Fruit fly (Drosophila melanogaster): ENCODE data around the gene jigr1.

The jigr1 gene

dm6 chr3R:25630541-25630940 is 7.1 kb upstream of the jigr1 start (continued):
- 0 out of 2 replicates have a peak, but pooled peaks have one; percentile 16 for TF ChIP-seq ttk (GFP tag; IDR thresholded peaks at IDR 0.05)
- peak; percentile 53 for TF ChIP-seq PHDP (tag; optimal IDR thresholded peaks at IDR 0.05)
- TF ChIP-seq CG7839 (tag; optimal IDR thresholded peaks at IDR 0.05), result peak; percentile 61
- peak; percentile 38 for TF ChIP-seq vvl (GFP tag; IDR thresholded peaks at IDR 0.05)
- TF ChIP-seq row (GFP tag; IDR thresholded peaks at IDR 0.05), result peak; percentile 55
- peak; percentile 48 for TF ChIP-seq grau (tag; optimal IDR thresholded peaks at IDR 0.05)
- peak; percentile 42; the same call in 1 of the 2 replicates for TF ChIP-seq CG31441 (GFP tag; IDR thresholded peaks at IDR 0.05)
- TF ChIP-seq bsh (GFP tag; optimal IDR thresholded peaks at IDR 0.05), result peak in 1 of 2 experiments; percentile 55
- peak; percentile 16 for TF ChIP-seq CG8388 (GFP tag; optimal IDR thresholded peaks at IDR 0.05)
- TF ChIP-seq CG12299 (tag; optimal IDR thresholded peaks at IDR 0.05), result peak; percentile 14
- TF ChIP-seq fd96Cb (tag; optimal IDR thresholded peaks at IDR 0.05), result peak; percentile 27

- TF ChIP-seq D19A (tag; optimal IDR thresholded peaks at IDR 0.05), result peak; percentile 58
- no peak for TF ChIP-seq GATAe (GFP tag; conservative IDR thresholded peaks at IDR 0.05)
- peak; percentile 77 for TF ChIP-seq CG32772 (GFP tag; IDR thresholded peaks at IDR 0.05)
- no peak for TF ChIP-seq disco-r (GFP tag; optimal IDR thresholded peaks at IDR 0.05)
- TF ChIP-seq Awh (GFP tag; IDR thresholded peaks at IDR 0.05), result peak; percentile 75
- TF ChIP-seq MBD-R2 (GFP tag; IDR thresholded peaks at IDR 0.05), result peak; percentile 34; the same call in 1 of the 2 replicates
- TF ChIP-seq HLH3B (GFP tag; IDR thresholded peaks at IDR 0.05), result peak; percentile 73
- peak; percentile 56 for TF ChIP-seq CG13296 (GFP tag; optimal IDR thresholded peaks at IDR 0.05)
- peak; percentile 72 for TF ChIP-seq PHDP (tag; optimal IDR thresholded peaks at IDR 0.05)
- no peak for TF ChIP-seq amos (GFP tag; IDR thresholded peaks at IDR 0.05; ENCODE audit: partially characterized antibody)
- TF ChIP-seq CG12104 (GFP tag; optimal IDR thresholded peaks at IDR 0.05), result peak; percentile 50
- peak; percentile 57 for TF ChIP-seq Dek (tag; optimal IDR thresholded peaks at IDR 0.05)
- peak; percentile 56 for TF ChIP-seq CG5180 (GFP tag; optimal IDR thresholded peaks at IDR 0.05)
- no peak for TF ChIP-seq lov (optimal IDR thresholded peaks at IDR 0.05)
- no peak for TF ChIP-seq lov (GFP tag; IDR thresholded peaks at IDR 0.05)
- TF ChIP-seq CG6272 (GFP tag; IDR thresholded peaks at IDR 0.05), result peak; percentile 76
- TF ChIP-seq slbo (GFP tag; IDR thresholded peaks at IDR 0.05), result peak; percentile 80
- peak; percentile 53 for TF ChIP-seq CG4730 (GFP tag; IDR thresholded peaks at IDR 0.05)
- TF ChIP-seq chn (GFP tag; optimal IDR thresholded peaks at IDR 0.05), result peak; percentile 34
- TF ChIP-seq gsb-n (tag; optimal IDR thresholded peaks at IDR 0.05), result peak; percentile 41
- TF ChIP-seq Sox102F (GFP tag; optimal IDR thresholded peaks at IDR 0.05), result peak; percentile 71
- peak; percentile 36 for TF ChIP-seq nau (GFP tag; optimal IDR thresholded peaks at IDR 0.05)
- no peak for TF ChIP-seq CG9797 (GFP tag; optimal IDR thresholded peaks at IDR 0.05)
- TF ChIP-seq CG17912 (GFP tag; optimal IDR thresholded peaks at IDR 0.05), result no peak
- TF ChIP-seq CG12942 (GFP tag; optimal IDR thresholded peaks at IDR 0.05), result no peak
- peak; percentile 76; the same call in 2 of the 3 replicates for TF ChIP-seq jigr1 (GFP tag; IDR thresholded peaks at IDR 0.05)
- peak; percentile 70 for TF ChIP-seq CG16863 (GFP tag; optimal IDR thresholded peaks at IDR 0.05)
- no peak for TF ChIP-seq Neu2 (GFP tag; optimal IDR thresholded peaks at IDR 0.05; ENCODE audit: borderline replicate concordance)
- peak; percentile 56 for TF ChIP-seq crc (GFP tag; optimal IDR thresholded peaks at IDR 0.05)
- TF ChIP-seq sr (GFP tag; IDR thresholded peaks at IDR 0.05), result 0 out of 3 replicates have a peak, but pooled peaks have one; percentile 17
- no peak for TF ChIP-seq Elba2 (GFP tag; optimal IDR thresholded peaks at IDR 0.05)
- peak; percentile 48 for TF ChIP-seq CG3281 (GFP tag; optimal IDR thresholded peaks at IDR 0.05)
- peak; percentile 35 for TF ChIP-seq fd3F (GFP tag; optimal IDR thresholded peaks at IDR 0.05)
- no peak for TF ChIP-seq tll (GFP tag; optimal IDR thresholded peaks at IDR 0.05)
- peak; percentile 58 for TF ChIP-seq CG1602 (GFP tag; optimal IDR thresholded peaks at IDR 0.05)
- TF ChIP-seq Opbp (GFP tag; IDR thresholded peaks at IDR 0.05; ENCODE audit: partially characterized antibody), result no peak
- peak; percentile 45 for TF ChIP-seq CG10654 (GFP tag; optimal IDR thresholded peaks at IDR 0.05)
- TF ChIP-seq CG10321 (GFP tag; IDR thresholded peaks at IDR 0.05), result no peak
- TF ChIP-seq CG1603 (tag; optimal IDR thresholded peaks at IDR 0.05), result peak; percentile 57
Observed at dm6 chr3R:25631079-25631478, 6.6 kb upstream of the jigr1 start.
